Worm (Caenorhabditis elegans): ENCODE measurements around the gene Y110A2AL.3.

The Y110A2AL.3 gene

ce11 chrII:2862557-2863035 lies 4.3 kb upstream of the Y110A2AL.3 start:
- no peak for TF ChIP-seq gmeb-1 (tag; optimal IDR thresholded peaks at IDR 0.05)
- no peak for TF ChIP-seq ama-1 (optimal IDR thresholded peaks at IDR 0.05)
- TF ChIP-seq nhr-21 (tag; optimal IDR thresholded peaks at IDR 0.05) = no peak
- no peak for TF ChIP-seq egl-27 (tag; optimal IDR thresholded peaks at IDR 0.05)
- TF ChIP-seq C34F6.9 (tag; optimal IDR thresholded peaks at IDR 0.05) = no peak
- no peak for TF ChIP-seq unc-55 (GFP tag; optimal IDR thresholded peaks at IDR 0.05)
- no peak for TF ChIP-seq ztf-11 (tag; optimal IDR thresholded peaks at IDR 0.05)
- no peak for TF ChIP-seq lin-11 (tag; optimal IDR thresholded peaks at IDR 0.05)
- TF ChIP-seq nhr-11 (tag; optimal IDR thresholded peaks at IDR 0.05) = no peak

- TF ChIP-seq F13H6.1 (tag; optimal IDR thresholded peaks at IDR 0.05) (no peak), unc-62 (GFP tag; optimal IDR thresholded peaks at IDR 0.05) (no peak), blmp-1 (tag; optimal IDR thresholded peaks at IDR 0.05; ENCODE audit: insufficient read depth) (no peak), sma-9 (GFP tag; optimal IDR thresholded peaks at IDR 0.05) (no peak), sma-9 (tag; optimal IDR thresholded peaks at IDR 0.05) (no peak), sem-4 (tag; optimal IDR thresholded peaks at IDR 0.05) (no peak), ztf-11 (tag; optimal IDR thresholded peaks at IDR 0.05) (no peak), nhr-237 (tag; optimal IDR thresholded peaks at IDR 0.05) (no peak), mdl-1 (tag; optimal IDR thresholded peaks at IDR 0.05) (no peak), R02D3.7 (tag; optimal IDR thresholded peaks at IDR 0.05) (no peak), C34F6.9 (tag; optimal IDR thresholded peaks at IDR 0.05) (no peak), peb-1 (tag; optimal IDR thresholded peaks at IDR 0.05) (no peak), ztf-4 (tag; optimal IDR thresholded peaks at IDR 0.05) (no peak), snpc-4 (tag; optimal IDR thresholded peaks at IDR 0.05) (no peak), ama-1 (optimal IDR thresholded peaks at IDR 0.05) (no peak), dmd-4 (tag; optimal IDR thresholded peaks at IDR 0.05) (no peak), nhr-12 (tag; optimal IDR thresholded peaks at IDR 0.05) (no peak), nhr-77 (tag; optimal IDR thresholded peaks at IDR 0.05) (no peak), nhr-10 (tag; optimal IDR thresholded peaks at IDR 0.05) (no peak), ceh-82 (tag; optimal IDR thresholded peaks at IDR 0.05) (no peak)
Measured at ce11 chrII:2864229-2864628, 2.6 kb upstream of the Y110A2AL.3 start, which contains the start of gene Y110A2AL.5. TSS of gene Y110A2AL.5 (plus strand) at chrII:2864529.

- TF ChIP-seq ceh-16 (tag; optimal IDR thresholded peaks at IDR 0.05) (no peak), ceh-82 (tag; optimal IDR thresholded peaks at IDR 0.05) (no peak), ZK546.5 (tag; optimal IDR thresholded peaks at IDR 0.05) (no peak), crh-2 (tag; optimal IDR thresholded peaks at IDR 0.05) (no peak), nhr-129 (tag; optimal IDR thresholded peaks at IDR 0.05) (no peak), mdl-1 (tag; optimal IDR thresholded peaks at IDR 0.05) (no peak), nhr-77 (tag; optimal IDR thresholded peaks at IDR 0.05) (no peak), ztf-4 (tag; optimal IDR thresholded peaks at IDR 0.05) (no peak), nhr-237 (tag; optimal IDR thresholded peaks at IDR 0.05) (no peak), nhr-12 (tag; optimal IDR thresholded peaks at IDR 0.05) (no peak), nhr-6 (tag; optimal IDR thresholded peaks at IDR 0.05) (no peak), peb-1 (tag; optimal IDR thresholded peaks at IDR 0.05) (no peak), gmeb-1 (tag; optimal IDR thresholded peaks at IDR 0.05) (no peak), R02D3.7 (tag; optimal IDR thresholded peaks at IDR 0.05) (no peak), elt-1 (tag; optimal IDR thresholded peaks at IDR 0.05) (no peak), lin-11 (tag; optimal IDR thresholded peaks at IDR 0.05) (no peak)
Measured at ce11 chrII:2865355-2865754, 1.5 kb upstream of the Y110A2AL.3 start.

ce11 chrII:2867701-2868100 lies 827 bp downstream of the Y110A2AL.3 start, which contains the start of gene Y110A2AL.2:
TSS of gene Y110A2AL.2 (plus strand) at chrII:2868001.
- no peak for TF ChIP-seq mbf-1 (tag; optimal IDR thresholded peaks at IDR 0.05)

- TF ChIP-seq peb-1 (tag; optimal IDR thresholded peaks at IDR 0.05) (no peak), sma-3 (GFP tag; optimal IDR thresholded peaks at IDR 0.05) (no peak), egl-27 (tag; optimal IDR thresholded peaks at IDR 0.05) (no peak), nhr-77 (tag; optimal IDR thresholded peaks at IDR 0.05) (no peak), nhr-11 (tag; optimal IDR thresholded peaks at IDR 0.05) (no peak)
Measured at ce11 chrII:2871816-2872215, 4.9 kb downstream of the Y110A2AL.3 start, which contains the start of gene Y110A2AL.10. TSS of gene Y110A2AL.10 (minus strand) at chrII:2871916.

- no peak for TF ChIP-seq nhr-11 (tag; optimal IDR thresholded peaks at IDR 0.05)
- TF ChIP-seq lin-11 (tag; optimal IDR thresholded peaks at IDR 0.05) = no peak
- no peak for TF ChIP-seq nhr-6 (tag; optimal IDR thresholded peaks at IDR 0.05)
- no peak for TF ChIP-seq unc-39 (tag; optimal IDR thresholded peaks at IDR 0.05)
- TF ChIP-seq fos-1 (tag; optimal IDR thresholded peaks at IDR 0.05) = no peak
- no peak for TF ChIP-seq lin-39 (tag; optimal IDR thresholded peaks at IDR 0.05)
- TF ChIP-seq nhr-10 (tag; optimal IDR thresholded peaks at IDR 0.05) = no peak
- TF ChIP-seq ZK546.5 (tag; optimal IDR thresholded peaks at IDR 0.05) = no peak
- no peak for TF ChIP-seq ztf-1 (GFP tag; conservative IDR thresholded peaks at IDR 0.05)
- no peak for TF ChIP-seq ztf-11 (tag; optimal IDR thresholded peaks at IDR 0.05)
- TF ChIP-seq R02D3.7 (tag; optimal IDR thresholded peaks at IDR 0.05) = no peak
- no peak for TF ChIP-seq lin-13 (GFP tag; optimal IDR thresholded peaks at IDR 0.05)
- TF ChIP-seq F13H6.1 (tag; optimal IDR thresholded peaks at IDR 0.05) = no peak
- no peak for TF ChIP-seq mab-5 (tag; optimal IDR thresholded peaks at IDR 0.05)
Measured at ce11 chrII:2874801-2875200, 7.9 kb downstream of the Y110A2AL.3 start, which contains the start of gene Y110A2AL.1. TSS of gene Y110A2AL.1 (plus strand) at chrII:2875101.

Measured in whole organism, L2 larva.